Fruit fly (Drosophila melanogaster) whole organism, embryonic: Measurements from ENCODE around the gene osk.

Source experiments
- Aef1 ChIP-seq: fragments of 200-800 bp; sonication (Bioruptor generic); IDR thresholded peaks from 3 replicates; pipeline ENCODE4 v1.3.6; 2022; ENCODE audit warnings: missing biosample characterization, missing genetic modification characterization
- CG10366 ChIP-seq: fragments of 200-800 bp; sonication (Bioruptor generic); IDR thresholded peaks from 2 replicates; pipeline ENCODE4 v1.3.6; 2022; ENCODE audit warnings: missing biosample characterization, missing genetic modification characterization
- CG11456 ChIP-seq: fragments of 200-800 bp; sonication (Bioruptor generic); IDR thresholded peaks from 3 replicates; pipeline ENCODE4 v1.3.6; 2022; ENCODE audit warnings: missing biosample characterization, missing genetic modification characterization
- CG11504 ChIP-seq: fragments of 200-800 bp; sonication (Bioruptor generic); optimal IDR thresholded peaks from 3 replicates; lab custom pipeline; 2019; ENCODE audit warnings: missing biosample characterization, mild to moderate bottlenecking, missing genetic modification characterization, moderate library complexity
- CG11695 ChIP-seq: fragments of 200-800 bp; sonication (Bioruptor generic); IDR thresholded peaks from 3 replicates; pipeline ENCODE4 v1.3.6; 2022; ENCODE audit warnings: missing biosample characterization, missing genetic modification characterization
- CG12769 ChIP-seq: fragments of 200-800 bp; sonication (Bioruptor generic); optimal IDR thresholded peaks from 2 replicates; lab custom pipeline; 2019; ENCODE audit warnings: missing biosample characterization, mild to moderate bottlenecking, missing genetic modification characterization, moderate library complexity
- CG15011 ChIP-seq: fragments of 200-800 bp; sonication (Bioruptor generic); optimal IDR thresholded peaks from 3 replicates; lab custom pipeline; 2018; ENCODE audit warnings: missing biosample characterization, mild to moderate bottlenecking, missing genetic modification characterization
- CG17328 ChIP-seq: fragments of 200-800 bp; sonication (Bioruptor generic); IDR thresholded peaks from 2 replicates; pipeline ENCODE4 v1.3.6; 2022; ENCODE audit warnings: missing biosample characterization, missing genetic modification characterization
- CG17385 ChIP-seq: fragments of 200-800 bp; sonication (Bioruptor generic); optimal IDR thresholded peaks from 3 replicates; lab custom pipeline; 2018; ENCODE audit warnings: missing biosample characterization, mild to moderate bottlenecking, missing genetic modification characterization
- CG18262 ChIP-seq: fragments of 200-800 bp; optimal IDR thresholded peaks from 3 replicates; lab custom pipeline; 2019; ENCODE audit warnings: missing biosample characterization, mild to moderate bottlenecking, missing genetic modification characterization, moderate library complexity
- CG18599 ChIP-seq: fragments of 200-800 bp; sonication (Bioruptor generic); optimal IDR thresholded peaks from 3 replicates; lab custom pipeline; 2017; ENCODE audit warnings: missing biosample characterization, missing genetic modification characterization, mild to moderate bottlenecking, moderate library complexity, missing genetic modification reagents
- CG2678 ChIP-seq: fragments of 200-800 bp; sonication (Bioruptor generic); optimal IDR thresholded peaks from 3 replicates; lab custom pipeline; 2019; ENCODE audit warnings: missing biosample characterization, mild to moderate bottlenecking, missing genetic modification characterization, moderate library complexity
- CG2712 ChIP-seq: fragments of 200-800 bp; optimal IDR thresholded peaks from 3 replicates; lab custom pipeline; 2019; ENCODE audit warnings: missing biosample characterization, mild to moderate bottlenecking, missing genetic modification characterization, moderate library complexity
- CG30403 ChIP-seq: fragments of 200-800 bp; sonication (Bioruptor generic); optimal IDR thresholded peaks from 3 replicates; lab custom pipeline; 2016; ENCODE audit warnings: missing biosample characterization, missing genetic modification characterization
- CG4404 ChIP-seq: fragments of 200-800 bp; sonication (Bioruptor generic); IDR thresholded peaks from 2 replicates; pipeline ENCODE4 v1.3.6; 2022; ENCODE audit warnings: missing biosample characterization, missing genetic modification characterization
- CG7556 ChIP-seq: fragments of 200-800 bp; sonication (Bioruptor generic); optimal IDR thresholded peaks from 2 replicates; lab custom pipeline; 2017; ENCODE audit warnings: missing biosample characterization, mild to moderate bottlenecking, missing genetic modification characterization
- CG8290 ChIP-seq, 3 experiments: fragments of 200-800 bp; sonication (Bioruptor generic); optimal IDR thresholded peaks; 2 replicates each; lab custom pipeline; 2016 to 2019; ENCODE audit warnings: missing biosample characterization in 3 of 3, missing genetic modification characterization in 3 of 3, mild to moderate bottlenecking in 2 of 3, moderate library complexity in 1 of 3
- CG8388 ChIP-seq: fragments of 200-800 bp; sonication (Bioruptor generic); optimal IDR thresholded peaks from 2 replicates; lab custom pipeline; 2019; ENCODE audit warnings: missing biosample characterization, mild to moderate bottlenecking, missing genetic modification characterization, moderate library complexity
- CG9437 ChIP-seq: fragments of 200-800 bp; sonication (Bioruptor generic); optimal IDR thresholded peaks from 2 replicates; lab custom pipeline; 2018; ENCODE audit warnings: missing biosample characterization, mild to moderate bottlenecking, missing genetic modification characterization
- CG9932 ChIP-seq: fragments of 200-800 bp; sonication (Bioruptor generic); IDR thresholded peaks from 2 replicates; pipeline ENCODE4 v1.3.6; 2022; ENCODE audit warnings: missing biosample characterization, missing genetic modification characterization
- CHES-1-like ChIP-seq: fragments of 200-800 bp; sonication (Bioruptor generic); optimal IDR thresholded peaks from 2 replicates; lab custom pipeline; 2016; ENCODE audit warnings: missing biosample characterization, missing genetic modification characterization
- Camta ChIP-seq: fragments of 200-800 bp; sonication (Bioruptor generic); optimal IDR thresholded peaks from 2 replicates; lab custom pipeline; 2016; ENCODE audit warnings: missing biosample characterization, missing genetic modification characterization
- Dip3 ChIP-seq: fragments of 200-800 bp; sonication (Bioruptor generic); optimal IDR thresholded peaks from 3 replicates; lab custom pipeline; 2016; ENCODE audit warnings: missing biosample characterization, missing genetic modification characterization
- HLH3B ChIP-seq: fragments of 200-800 bp; sonication (Bioruptor generic); IDR thresholded peaks from 2 replicates; pipeline ENCODE4 v1.3.6; 2022; ENCODE audit warnings: missing biosample characterization, missing genetic modification characterization
- Hsf ChIP-seq: fragments of 200-800 bp; sonication (Bioruptor generic); optimal IDR thresholded peaks from 3 replicates; lab custom pipeline; 2016; ENCODE audit warnings: missing biosample characterization, missing genetic modification characterization
- Opbp ChIP-seq: fragments of 200-800 bp; sonication (Bioruptor generic); IDR thresholded peaks from 3 replicates; pipeline ENCODE4 v1.3.6; 2022; ENCODE audit warnings: missing biosample characterization, missing genetic modification characterization; ENCODE audit not compliant: partially characterized antibody
- PHDP ChIP-seq: fragments of 200-800 bp; sonication (Bioruptor generic); optimal IDR thresholded peaks from 3 replicates; lab custom pipeline; 2018; ENCODE audit warnings: missing biosample characterization, mild to moderate bottlenecking, missing genetic modification characterization, moderate library complexity
- Ptx1 ChIP-seq: fragments of 200-800 bp; sonication (Bioruptor generic); IDR thresholded peaks from 2 replicates; pipeline ENCODE4 v1.3.6; 2022; ENCODE audit warnings: missing biosample characterization, missing genetic modification characterization
- Rx ChIP-seq: fragments of 200-800 bp; sonication (Bioruptor generic); IDR thresholded peaks from 2 replicates; pipeline ENCODE4 v1.3.6; 2022; ENCODE audit warnings: missing biosample characterization, missing genetic modification characterization
- Six4 ChIP-seq: fragments of 200-800 bp; sonication (Bioruptor generic); optimal IDR thresholded peaks from 2 replicates; lab custom pipeline; 2016; ENCODE audit warnings: missing biosample characterization, missing genetic modification characterization
- Taf1 ChIP-seq: fragments of 200-800 bp; sonication (Bioruptor generic); IDR thresholded peaks from 2 replicates; pipeline ENCODE4 v1.3.6; 2022; ENCODE audit warnings: missing biosample characterization, missing genetic modification characterization
- ci ChIP-seq: fragments of 200-800 bp; sonication (Bioruptor generic); IDR thresholded peaks from 3 replicates; pipeline ENCODE4 v1.3.6; 2022; ENCODE audit warnings: missing biosample characterization, missing genetic modification characterization
- da ChIP-seq: fragments of 200-800 bp; sonication (Bioruptor generic); optimal IDR thresholded peaks from 2 replicates; lab custom pipeline; 2016; ENCODE audit warnings: missing biosample characterization, missing genetic modification characterization
- eve ChIP-seq, 2 experiments: fragments of >200 bp; optimal IDR thresholded peaks; 2 replicates each; lab custom pipeline; 2017; ENCODE audit warnings: missing biosample characterization in 2 of 2, missing genetic modification characterization in 2 of 2
- fd3F ChIP-seq: fragments of 200-800 bp; sonication (Bioruptor generic); optimal IDR thresholded peaks from 2 replicates; lab custom pipeline; 2018; ENCODE audit warnings: missing biosample characterization, mild to moderate bottlenecking, missing genetic modification characterization, moderate library complexity
- gem ChIP-seq: fragments of 200-800 bp; sonication (Bioruptor generic); optimal IDR thresholded peaks from 2 replicates; lab custom pipeline; 2019; ENCODE audit warnings: missing biosample characterization, mild to moderate bottlenecking, missing genetic modification characterization, moderate library complexity
- gro ChIP-seq: fragments of 200-800 bp; sonication (Bioruptor generic); optimal IDR thresholded peaks from 2 replicates; lab custom pipeline; 2016; ENCODE audit warnings: missing biosample characterization, missing genetic modification characterization
- lilli ChIP-seq: fragments of 200-800 bp; sonication (Bioruptor generic); optimal IDR thresholded peaks from 3 replicates; lab custom pipeline; 2016; ENCODE audit warnings: missing biosample characterization, missing genetic modification characterization
- lov ChIP-seq, 2 experiments: fragments of 200-800 bp in 1 of 2; fragments of >200 bp in 1 of 2; sonication (Bioruptor generic) in 1 of 2; IDR thresholded peaks in 1 of 2; optimal IDR thresholded peaks in 1 of 2; 2 replicates in 1 of 2; 3 replicates in 1 of 2; pipeline versions ENCODE4 v1.3.6 to Lab custom; 2017 to 2022; ENCODE audit warnings: missing biosample characterization in 1 of 2, missing genetic modification characterization in 1 of 2
- mam ChIP-seq: fragments of 200-800 bp; sonication (Bioruptor generic); optimal IDR thresholded peaks from 3 replicates; lab custom pipeline; 2016; ENCODE audit warnings: missing biosample characterization, missing genetic modification characterization
- pan ChIP-seq, 4 experiments: fragments of >200 bp in 3 of 4; fragments of 200-800 bp in 1 of 4; sonication (Bioruptor generic) in 1 of 4; optimal IDR thresholded peaks in 3 of 4; IDR thresholded peaks in 1 of 4; 2 replicates each; pipeline versions ENCODE4 v1.3.6 to Lab custom; 2017 to 2022; ENCODE audit warnings: missing biosample characterization in 2 of 4, missing genetic modification characterization in 2 of 4, mixed read lengths in 1 of 4
- pho ChIP-seq: fragments of 200-800 bp; sonication (Bioruptor generic); optimal IDR thresholded peaks from 2 replicates; lab custom pipeline; 2016; ENCODE audit warnings: missing biosample characterization, missing genetic modification characterization
- sd ChIP-seq: fragments of 200-800 bp; sonication (Bioruptor generic); optimal IDR thresholded peaks from 3 replicates; lab custom pipeline; 2018; ENCODE audit warnings: missing biosample characterization, mild to moderate bottlenecking, missing genetic modification characterization, moderate library complexity
- tio ChIP-seq: fragments of 200-800 bp; sonication (Bioruptor generic); optimal IDR thresholded peaks from 2 replicates; lab custom pipeline; 2017; ENCODE audit warnings: missing biosample characterization, missing genetic modification characterization, inconsistent platforms
- ttk ChIP-seq: fragments of 200-800 bp; sonication (Bioruptor generic); IDR thresholded peaks from 2 replicates; pipeline ENCODE4 v2.1.2; 2022; ENCODE audit warnings: missing biosample characterization, missing genetic modification characterization
- unpg ChIP-seq: fragments of 200-800 bp; sonication (Bioruptor generic); optimal IDR thresholded peaks from 3 replicates; lab custom pipeline; 2018; ENCODE audit warnings: missing biosample characterization, mild to moderate bottlenecking, missing genetic modification characterization, moderate library complexity

osk gene

DNA sequence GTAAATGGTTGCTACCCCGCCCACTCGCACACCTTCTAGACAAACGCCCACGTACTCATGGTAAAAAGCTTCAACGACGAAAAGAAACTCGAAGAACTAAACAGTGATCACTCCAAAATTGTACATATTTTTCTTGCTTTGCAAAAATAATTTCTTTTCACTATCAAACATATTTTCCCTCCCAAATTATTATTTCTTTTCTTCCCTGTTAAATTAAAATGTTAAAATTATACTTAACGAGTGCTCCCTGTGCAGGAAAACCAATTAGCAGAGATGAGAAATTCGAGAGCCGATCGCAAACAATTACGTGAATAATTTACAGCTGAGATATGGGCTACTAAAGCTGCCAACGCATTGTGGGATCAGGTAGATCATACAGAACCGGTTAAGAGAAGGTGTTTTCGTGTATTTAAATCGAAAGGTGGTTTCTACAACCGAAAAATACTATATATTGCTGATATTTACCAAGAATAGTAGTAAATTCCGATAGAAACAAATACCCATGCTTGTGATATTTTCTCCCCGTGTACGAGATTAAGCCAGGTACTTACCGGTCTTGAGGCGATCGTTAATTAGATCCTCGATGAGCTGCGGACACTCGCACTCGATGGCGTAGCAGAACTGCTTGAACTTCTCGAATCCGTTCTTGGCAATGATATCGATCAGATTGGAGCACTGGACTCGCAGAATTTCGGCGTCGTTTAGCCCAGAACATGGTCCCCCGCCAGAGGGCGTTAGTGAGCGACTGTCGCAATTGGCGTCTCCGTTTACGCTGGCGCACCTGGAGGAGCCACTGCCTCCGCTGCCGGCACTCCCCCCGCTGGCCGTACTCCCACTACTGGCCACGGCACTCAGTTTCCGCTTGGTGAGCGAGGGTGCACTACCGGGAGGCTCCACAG is 4.5 kb upstream of the osk start:
- TF ChIP-seq CG11504 (tag; lab: Kevin White, UChicago) (peak; percentile 13), ttk (GFP tag; lab: Robert Waterston, UW) (0 out of 2 replicates have a peak, but pooled peaks have one; percentile 26), CG17328 (no peak), Taf1 (GFP tag; lab: Robert Waterston, UW) (no peak), CG7556 (peak; percentile 29), Rx (GFP tag; lab: Robert Waterston, UW) (0 out of 2 replicates have a peak, but pooled peaks have one; percentile 1), pan (optimal IDR thresholded peaks at IDR 0.05; lab: Kevin White, UChicago) (no peak), pan (GFP tag; optimal IDR thresholded peaks at IDR 0.05 in 1 of 2, IDR thresholded peaks at IDR 0.05 in 1 of 2) (peak in 1 of 2 experiments; percentile 37), sd (peak; percentile 15), eve (GFP tag; optimal IDR thresholded peaks at IDR 0.05; lab: Kevin White, UChicago) (peak in 1 of 2 experiments; percentile 23), da (GFP tag; lab: Kevin White, UChicago) (no peak), mam (GFP tag; lab: Kevin White, UChicago) (peak; percentile 59), Ptx1 (0 out of 2 replicates have a peak, but pooled peaks have one; percentile 22), PHDP (tag; lab: Kevin White, UChicago) (peak; percentile 46), CG9932 (GFP tag; lab: Robert Waterston, UW) (peak; percentile 84), CG8290 (GFP tag; optimal IDR thresholded peaks at IDR 0.05; lab: Kevin White, UChicago) (no peak), CG8290 (tag; optimal IDR thresholded peaks at IDR 0.05; lab: Kevin White, UChicago) (peak in 1 of 2 experiments; percentile 6), Aef1 (GFP tag; lab: Robert Waterston, UW) (no peak; the same call in 2 of the 3 replicates), lilli (GFP tag; lab: Kevin White, UChicago) (peak; percentile 33), HLH3B (GFP tag; lab: Robert Waterston, UW) (0 out of 2 replicates have a peak, but pooled peaks have one; percentile 28), CG4404 (peak; percentile 13; the same call in 1 of the 2 replicates), CG11695 (GFP tag; lab: Robert Waterston, UW) (peak; percentile 8; the same call in 1 of the 3 replicates), CG15011 (no peak), CG10366 (GFP tag; lab: Robert Waterston, UW) (peak; percentile 42), CG18599 (GFP tag; lab: Kevin White, UChicago) (peak; percentile 65), Six4 (GFP tag; lab: Kevin White, UChicago) (no peak), CG2678 (tag; lab: Kevin White, UChicago) (peak; percentile 58), unpg (GFP tag; lab: Kevin White, UChicago) (peak; percentile 26), CG11456 (peak; percentile 59; the same call in 1 of the 3 replicates), pho (GFP tag; lab: Kevin White, UChicago) (peak; percentile 27), ci (GFP tag; lab: Robert Waterston, UW) (0 out of 3 replicates have a peak, but pooled peaks have one; percentile 47), CG2712 (peak; percentile 3), CHES-1-like (peak; percentile 6), CG30403 (GFP tag; lab: Kevin White, UChicago) (peak; percentile 24), Hsf (GFP tag; lab: Kevin White, UChicago) (peak; percentile 44), CG12769 (tag; lab: Kevin White, UChicago) (peak; percentile 52), fd3F (peak; percentile 36), CG18262 (tag; lab: Kevin White, UChicago) (peak; percentile 31), tio (no peak), CG17385 (GFP tag; lab: Kevin White, UChicago) (peak; percentile 16), CG8388 (GFP tag; lab: Kevin White, UChicago) (peak; percentile 1), gem (tag; lab: Kevin White, UChicago) (peak; percentile 57), gro (GFP tag; lab: Kevin White, UChicago) (peak; percentile 8), CG9437 (GFP tag; lab: Kevin White, UChicago) (no peak), Dip3 (peak; percentile 29), Opbp (GFP tag; lab: Robert Waterston, UW) (0 out of 3 replicates have a peak, but pooled peaks have one; percentile 17), lov (optimal IDR thresholded peaks at IDR 0.05; lab: Kevin White, UChicago) (no peak), lov (GFP tag; IDR thresholded peaks at IDR 0.05; lab: Robert Waterston, UW) (no peak), Camta (GFP tag; lab: Kevin White, UChicago) (no peak)
